Worm (Caenorhabditis elegans) whole organism, late embryonic: Measurements from ENCODE around the gene mua-6.

Source experiments
- C08G9.2 ChIP-seq: sonication (generic microtip); optimal IDR thresholded peaks from 2 replicates; lab custom pipeline; 2016; ENCODE audit warnings: mild to moderate bottlenecking, missing genetic modification characterization, moderate library complexity, missing compliant biosample characterization
- F13H6.1 ChIP-seq: sonication (generic microtip); optimal IDR thresholded peaks from 2 replicates; lab custom pipeline; 2016; ENCODE audit warnings: missing genetic modification characterization, missing compliant biosample characterization
- K02D7.2 ChIP-seq: sonication (generic microtip); optimal IDR thresholded peaks from 2 replicates; lab custom pipeline; 2017; ENCODE audit warnings: mild to moderate bottlenecking, missing genetic modification characterization, missing compliant biosample characterization
- Y22D7AL.16 ChIP-seq: sonication (generic microtip); optimal IDR thresholded peaks from 2 replicates; lab custom pipeline; 2016; ENCODE audit warnings: missing genetic modification characterization, missing compliant biosample characterization
- ahr-1 ChIP-seq: sonication (generic microtip); optimal IDR thresholded peaks from 2 replicates; lab custom pipeline; 2016; ENCODE audit warnings: missing genetic modification characterization, missing compliant biosample characterization
- ceh-18 ChIP-seq: sonication (generic microtip); optimal IDR thresholded peaks from 2 replicates; lab custom pipeline; 2016; ENCODE audit warnings: missing genetic modification characterization, missing compliant biosample characterization
- ceh-24 ChIP-seq: sonication (generic microtip); optimal IDR thresholded peaks from 2 replicates; lab custom pipeline; 2016; ENCODE audit warnings: mild to moderate bottlenecking, missing genetic modification characterization, missing compliant biosample characterization
- ceh-30 ChIP-seq: fragments of 150-350 bp; optimal IDR thresholded peaks from 2 replicates; lab custom pipeline; 2014; ENCODE audit warnings: missing biosample characterization, missing genetic modification characterization
- ceh-31 ChIP-seq: sonication (generic microtip); optimal IDR thresholded peaks from 2 replicates; lab custom pipeline; 2016; ENCODE audit warnings: missing genetic modification characterization, missing compliant biosample characterization
- ceh-34 ChIP-seq: sonication (generic microtip); optimal IDR thresholded peaks from 2 replicates; lab custom pipeline; 2016; ENCODE audit warnings: mild to moderate bottlenecking, missing genetic modification characterization, missing compliant biosample characterization
- ceh-45 ChIP-seq: fragments of 200-800 bp; sonication (Bioruptor generic); IDR thresholded peaks from 2 replicates; pipeline ENCODE4 v1.3.6; 2022; ENCODE audit warnings: missing genetic modification reagents, missing genetic modification characterization, missing compliant biosample characterization
- ceh-9 ChIP-seq: sonication (generic microtip); optimal IDR thresholded peaks from 2 replicates; lab custom pipeline; 2016; ENCODE audit warnings: mild to moderate bottlenecking, missing genetic modification characterization, inconsistent platforms, missing compliant biosample characterization
- elt-2 ChIP-seq: sonication (generic microtip); optimal IDR thresholded peaks from 2 replicates; lab custom pipeline; 2016; ENCODE audit warnings: missing genetic modification reagents, missing genetic modification characterization, missing compliant biosample characterization
- fax-1 ChIP-seq: sonication (generic microtip); optimal IDR thresholded peaks from 2 replicates; lab custom pipeline; 2016; ENCODE audit warnings: missing genotype, missing genetic modification characterization, missing compliant biosample characterization
- gmeb-2 ChIP-seq: sonication (generic microtip); optimal IDR thresholded peaks from 2 replicates; lab custom pipeline; 2016; ENCODE audit warnings: missing genetic modification characterization, inconsistent platforms, missing compliant biosample characterization
- hlh-15 ChIP-seq: sonication (generic microtip); optimal IDR thresholded peaks from 2 replicates; lab custom pipeline; 2016; ENCODE audit warnings: missing genetic modification characterization, missing compliant biosample characterization
- hlh-6 ChIP-seq: sonication (generic microtip); optimal IDR thresholded peaks from 2 replicates; lab custom pipeline; 2016; ENCODE audit warnings: missing genotype, missing genetic modification characterization, missing compliant biosample characterization
- hlh-8 ChIP-seq: sonication (generic microtip); optimal IDR thresholded peaks from 2 replicates; lab custom pipeline; 2016; ENCODE audit warnings: missing genotype, missing genetic modification characterization, missing compliant biosample characterization
- madf-2 ChIP-seq: sonication (generic microtip); optimal IDR thresholded peaks from 2 replicates; lab custom pipeline; 2017; ENCODE audit warnings: missing genetic modification characterization, missing compliant biosample characterization
- mec-3 ChIP-seq: sonication (generic microtip); optimal IDR thresholded peaks from 2 replicates; lab custom pipeline; 2016; ENCODE audit warnings: borderline replicate concordance, missing genetic modification characterization, missing compliant biosample characterization
- nhr-232 ChIP-seq: sonication (generic microtip); optimal IDR thresholded peaks from 2 replicates; lab custom pipeline; 2016; ENCODE audit warnings: missing genetic modification characterization, missing compliant biosample characterization
- npax-4 ChIP-seq: sonication (generic microtip); optimal IDR thresholded peaks from 2 replicates; lab custom pipeline; 2016; ENCODE audit warnings: missing genetic modification characterization, missing compliant biosample characterization
- odd-2 ChIP-seq: sonication (generic microtip); optimal IDR thresholded peaks from 2 replicates; lab custom pipeline; 2017; ENCODE audit warnings: antibody characterized with exemption, mild to moderate bottlenecking, missing genetic modification characterization, missing compliant biosample characterization
- pag-3 ChIP-seq: sonication (generic microtip); optimal IDR thresholded peaks from 2 replicates; lab custom pipeline; 2016; ENCODE audit warnings: missing compliant biosample characterization, missing genetic modification characterization, borderline replicate concordance
- pha-4 ChIP-seq: fragments of 150-350 bp; optimal IDR thresholded peaks from 2 replicates; lab custom pipeline; 2018; ENCODE audit warnings: missing biosample characterization, missing genetic modification reagents, missing genetic modification characterization
- pros-1 ChIP-seq: fragments of 150-350 bp; optimal IDR thresholded peaks from 2 replicates; lab custom pipeline; 2014; ENCODE audit warnings: missing biosample characterization, missing genetic modification reagents, missing genetic modification characterization
- ref-2 ChIP-seq: sonication (generic microtip); optimal IDR thresholded peaks from 2 replicates; lab custom pipeline; 2016; ENCODE audit warnings: missing genetic modification characterization, missing compliant biosample characterization
- rnt-1 ChIP-seq: sonication (generic microtip); optimal IDR thresholded peaks from 2 replicates; lab custom pipeline; 2016; ENCODE audit warnings: missing genetic modification characterization, missing compliant biosample characterization
- sdc-2 ChIP-seq: sonication (generic microtip); optimal IDR thresholded peaks from 2 replicates; lab custom pipeline; 2016; ENCODE audit warnings: missing genotype, missing genetic modification characterization, missing compliant biosample characterization
- sox-4 ChIP-seq: sonication (generic microtip); optimal IDR thresholded peaks from 2 replicates; lab custom pipeline; 2017; ENCODE audit warnings: mild to moderate bottlenecking, missing genetic modification characterization, inconsistent platforms, missing compliant biosample characterization
- tbx-2 ChIP-seq: sonication (generic microtip); optimal IDR thresholded peaks from 2 replicates; lab custom pipeline; 2016; ENCODE audit warnings: missing genetic modification characterization, missing compliant biosample characterization
- tbx-7 ChIP-seq: sonication (generic microtip); optimal IDR thresholded peaks from 2 replicates; lab custom pipeline; 2016; ENCODE audit warnings: missing genotype, missing genetic modification characterization, missing compliant biosample characterization
- unc-3 ChIP-seq, 2 experiments: fragments of 200-800 bp in 1 of 2; sonication (Bioruptor generic) in 1 of 2; sonication (generic microtip) in 1 of 2; conservative IDR thresholded peaks in 1 of 2; optimal IDR thresholded peaks in 1 of 2; 2 replicates each; pipeline versions ENCODE4 v1.3.6 to Lab custom; 2016 to 2022; ENCODE audit warnings: missing compliant biosample characterization in 2 of 2, missing genetic modification characterization in 2 of 2, missing genetic modification reagents in 1 of 2
- unc-42 ChIP-seq: sonication (generic microtip); optimal IDR thresholded peaks from 2 replicates; lab custom pipeline; 2016; ENCODE audit warnings: missing genotype, missing genetic modification characterization, missing compliant biosample characterization
- unc-55 ChIP-seq: sonication (generic microtip); optimal IDR thresholded peaks from 2 replicates; lab custom pipeline; 2017; ENCODE audit warnings: missing biosample characterization, missing genetic modification reagents, missing genetic modification characterization

The mua-6 gene

ce11 chrX:16298173-16298572 is 32.7 kb upstream of the mua-6 start (continued):
- TF ChIP-seq F13H6.1 (no peak), mec-3 (tag; lab: Kevin White, UChicago) (no peak), sox-4 (tag; lab: Kevin White, UChicago) (peak; percentile 14), nhr-232 (no peak), unc-3 (GFP tag; conservative IDR thresholded peaks at IDR 0.05; lab: Robert Waterston, UW) (no peak), unc-3 (tag; optimal IDR thresholded peaks at IDR 0.05; lab: Kevin White, UChicago) (no peak), pros-1 (tag; lab: Kevin White, UChicago) (no peak), madf-2 (tag; lab: Kevin White, UChicago) (no peak), hlh-8 (peak; percentile 3), C08G9.2 (tag; lab: Kevin White, UChicago) (peak; percentile 17), rnt-1 (tag; lab: Kevin White, UChicago) (no peak), unc-42 (peak; percentile 24), ahr-1 (tag; lab: Kevin White, UChicago) (no peak), elt-2 (tag; lab: Kevin White, UChicago) (peak; percentile 24), ceh-31 (tag; lab: Kevin White, UChicago) (no peak), npax-4 (peak; percentile 24), tbx-7 (tag; lab: Kevin White, UChicago) (no peak), tbx-2 (tag; lab: Kevin White, UChicago) (no peak), fax-1 (tag; lab: Kevin White, UChicago) (peak; percentile 26), ceh-30 (tag; lab: Kevin White, UChicago) (no peak)

ce11 chrX:16297123-16297522 is 31.6 kb upstream of the mua-6 start:
- TF ChIP-seq tbx-7 (tag; lab: Kevin White, UChicago), result no peak
- TF ChIP-seq pha-4 (tag; lab: Kevin White, UChicago), result no peak
- TF ChIP-seq C08G9.2 (tag; lab: Kevin White, UChicago), result no peak

ce11 chrX:16292933-16293332 is 27.4 kb upstream of the mua-6 start, which contains the start of gene F52E10.4:
Gene F52E10.4 (minus strand): TSS chrX:16293033.
- TF ChIP-seq pag-3 (no peak), unc-55 (GFP tag; lab: Kevin White, UChicago) (no peak), ceh-34 (no peak), K02D7.2 (tag; lab: Kevin White, UChicago) (no peak), sdc-2 (tag; lab: Kevin White, UChicago) (no peak), ceh-24 (no peak), hlh-6 (tag; lab: Kevin White, UChicago) (no peak), tbx-7 (tag; lab: Kevin White, UChicago) (no peak), ref-2 (tag; lab: Kevin White, UChicago) (no peak), sox-4 (tag; lab: Kevin White, UChicago) (no peak), pha-4 (tag; lab: Kevin White, UChicago) (no peak)

ce11 chrX:16290536-16290935 is 25.1 kb upstream of the mua-6 start:
- TF ChIP-seq hlh-15 (tag; lab: Kevin White, UChicago), result no peak
- no peak for TF ChIP-seq K02D7.2 (tag; lab: Kevin White, UChicago)
- TF ChIP-seq odd-2 (tag; lab: Kevin White, UChicago), result no peak
- no peak for TF ChIP-seq unc-55 (GFP tag; lab: Kevin White, UChicago)
- TF ChIP-seq elt-2 (tag; lab: Kevin White, UChicago), result no peak
- no peak for TF ChIP-seq madf-2 (tag; lab: Kevin White, UChicago)
- no peak for TF ChIP-seq ahr-1 (tag; lab: Kevin White, UChicago)
- no peak for TF ChIP-seq gmeb-2 (tag; lab: Kevin White, UChicago)
- no peak for TF ChIP-seq ceh-18
- no peak for TF ChIP-seq Y22D7AL.16
- TF ChIP-seq ceh-9 (tag; lab: Kevin White, UChicago), result no peak
- TF ChIP-seq ceh-45 (GFP tag; lab: Robert Waterston, UW), result no peak
- no peak for TF ChIP-seq ceh-30 (tag; lab: Kevin White, UChicago)
